Fruit fly (Drosophila melanogaster) whole organism, embryonic: ENCODE data around the gene Dyrk2.

Source experiments
- Asciz ChIP-seq: fragments of 200-800 bp; sonication (Bioruptor generic); optimal IDR thresholded peaks from 2 replicates; lab custom pipeline; 2017; ENCODE audit warnings: missing biosample characterization, mild to moderate bottlenecking, missing genetic modification characterization, missing genetic modification reagents
- B-H2 ChIP-seq: fragments of 200-800 bp; sonication (Bioruptor generic); optimal IDR thresholded peaks from 2 replicates; lab custom pipeline; 2018; ENCODE audit warnings: missing biosample characterization, mild to moderate bottlenecking, missing genetic modification characterization
- CG11398 ChIP-seq: fragments of 200-800 bp; sonication (Bioruptor generic); optimal IDR thresholded peaks from 2 replicates; lab custom pipeline; 2016; ENCODE audit warnings: missing biosample characterization, missing genetic modification characterization
- CG13624 ChIP-seq: fragments of 200-800 bp; sonication (Bioruptor generic); optimal IDR thresholded peaks from 2 replicates; lab custom pipeline; 2016; ENCODE audit warnings: missing biosample characterization, missing genetic modification characterization
- CG14860 ChIP-seq: fragments of 200-800 bp; sonication (Bioruptor generic); IDR thresholded peaks from 3 replicates; pipeline ENCODE4 v1.3.6; 2022; ENCODE audit warnings: missing biosample characterization, missing genetic modification characterization; ENCODE audit not compliant: partially characterized antibody
- CG17385 ChIP-seq: fragments of 200-800 bp; sonication (Bioruptor generic); optimal IDR thresholded peaks from 3 replicates; lab custom pipeline; 2018; ENCODE audit warnings: missing biosample characterization, mild to moderate bottlenecking, missing genetic modification characterization
- CG18262 ChIP-seq: fragments of 200-800 bp; optimal IDR thresholded peaks from 3 replicates; lab custom pipeline; 2019; ENCODE audit warnings: missing biosample characterization, mild to moderate bottlenecking, missing genetic modification characterization, moderate library complexity
- CG30020 ChIP-seq: fragments of 200-800 bp; optimal IDR thresholded peaks from 2 replicates; lab custom pipeline; 2019; ENCODE audit warnings: missing biosample characterization, mild to moderate bottlenecking, missing genetic modification characterization, moderate library complexity
- CG3281 ChIP-seq: fragments of 200-800 bp; sonication (Bioruptor generic); optimal IDR thresholded peaks from 3 replicates; lab custom pipeline; 2017; ENCODE audit warnings: missing biosample characterization, mild to moderate bottlenecking, missing genetic modification characterization
- CG34376 ChIP-seq: fragments of 200-800 bp; sonication (Bioruptor generic); optimal IDR thresholded peaks from 2 replicates; lab custom pipeline; 2018; ENCODE audit warnings: missing biosample characterization, mild to moderate bottlenecking, missing genetic modification characterization
- CG6254 ChIP-seq: fragments of 200-800 bp; sonication (Bioruptor generic); optimal IDR thresholded peaks from 3 replicates; lab custom pipeline; 2017; ENCODE audit warnings: mild to moderate bottlenecking, missing biosample characterization, missing genetic modification reagents, missing genetic modification characterization
- CG7745 ChIP-seq: fragments of 200-800 bp; sonication (Bioruptor generic); optimal IDR thresholded peaks from 2 replicates; lab custom pipeline; 2018; ENCODE audit warnings: missing biosample characterization, mild to moderate bottlenecking, missing genetic modification characterization, moderate library complexity
- CG9727 ChIP-seq: fragments of 200-800 bp; sonication (Bioruptor generic); optimal IDR thresholded peaks from 3 replicates; lab custom pipeline; 2017; ENCODE audit warnings: missing biosample characterization, mild to moderate bottlenecking, missing genetic modification characterization
- D19A ChIP-seq: fragments of 200-800 bp; optimal IDR thresholded peaks from 3 replicates; lab custom pipeline; 2019; ENCODE audit warnings: missing biosample characterization, mild to moderate bottlenecking, missing genetic modification characterization, moderate library complexity
- Dip3 ChIP-seq: fragments of 200-800 bp; sonication (Bioruptor generic); optimal IDR thresholded peaks from 3 replicates; lab custom pipeline; 2016; ENCODE audit warnings: missing biosample characterization, missing genetic modification characterization
- Lpt ChIP-seq: fragments of >200 bp; optimal IDR thresholded peaks from 2 replicates; lab custom pipeline; 2018; ENCODE audit warnings: missing biosample characterization, missing genetic modification characterization
- Pdp1 ChIP-seq, 2 experiments: fragments of 200-800 bp; sonication (Bioruptor generic); optimal IDR thresholded peaks; 3 replicates each; lab custom pipeline; 2016; ENCODE audit warnings: missing biosample characterization in 2 of 2, missing genetic modification characterization in 2 of 2, mild to moderate bottlenecking in 1 of 2, moderate library complexity in 1 of 2
- Side ChIP-seq: fragments of 200-800 bp; sonication (Bioruptor generic); optimal IDR thresholded peaks from 2 replicates; lab custom pipeline; 2016; ENCODE audit warnings: missing biosample characterization, missing genetic modification characterization
- Sry-β ChIP-seq: fragments of 200-800 bp; sonication (Bioruptor generic); optimal IDR thresholded peaks from 2 replicates; lab custom pipeline; 2018; ENCODE audit warnings: missing biosample characterization, mild to moderate bottlenecking, missing genetic modification characterization, moderate library complexity
- Ssrp ChIP-seq: fragments of 200-800 bp; sonication (Bioruptor generic); optimal IDR thresholded peaks from 2 replicates; lab custom pipeline; 2018; ENCODE audit warnings: missing biosample characterization, mild to moderate bottlenecking, missing genetic modification characterization, moderate library complexity
- Trl ChIP-seq, 3 experiments: fragments of >200 bp in 2 of 3; fragments of 200-800 bp in 1 of 3; sonication (Bioruptor generic) in 1 of 3; optimal IDR thresholded peaks; 2 replicates in 1 of 3; 3 replicates in 2 of 3; lab custom pipeline; 2016 to 2017; ENCODE audit warnings: missing biosample characterization in 1 of 3, missing genetic modification characterization in 1 of 3
- Xrp1 ChIP-seq: fragments of 200-800 bp; sonication (Bioruptor generic); IDR thresholded peaks from 2 replicates; pipeline ENCODE4 v1.3.6; 2022; ENCODE audit warnings: missing biosample characterization, missing genetic modification characterization
- al ChIP-seq: fragments of 200-800 bp; sonication (Bioruptor generic); IDR thresholded peaks from 2 replicates; pipeline ENCODE4 v1.3.6; 2022; ENCODE audit warnings: missing biosample characterization, missing genetic modification characterization
- aop ChIP-seq: fragments of 200-800 bp; sonication (Bioruptor generic); IDR thresholded peaks from 2 replicates; pipeline ENCODE4 v1.3.6; 2022; ENCODE audit warnings: missing biosample characterization, missing genetic modification characterization
- bcd ChIP-seq: fragments of 200-800 bp; sonication (Bioruptor generic); optimal IDR thresholded peaks from 2 replicates; lab custom pipeline; 2017; ENCODE audit warnings: missing biosample characterization, mild to moderate bottlenecking, missing genetic modification characterization
- btn ChIP-seq: fragments of 200-800 bp; sonication (Bioruptor generic); optimal IDR thresholded peaks from 2 replicates; lab custom pipeline; 2016; ENCODE audit warnings: missing biosample characterization, missing genetic modification characterization
- cg ChIP-seq: fragments of 200-800 bp; sonication (Bioruptor generic); optimal IDR thresholded peaks from 3 replicates; lab custom pipeline; 2019; ENCODE audit warnings: missing biosample characterization, mild to moderate bottlenecking, missing genetic modification characterization, moderate library complexity
- ci ChIP-seq: fragments of 200-800 bp; sonication (Bioruptor generic); IDR thresholded peaks from 3 replicates; pipeline ENCODE4 v1.3.6; 2022; ENCODE audit warnings: missing biosample characterization, missing genetic modification characterization
- crc ChIP-seq: fragments of 200-800 bp; sonication (Bioruptor generic); optimal IDR thresholded peaks from 2 replicates; lab custom pipeline; 2016; ENCODE audit warnings: missing biosample characterization, missing genetic modification characterization
- dimm ChIP-seq: fragments of 200-800 bp; sonication (Bioruptor generic); IDR thresholded peaks from 2 replicates; pipeline ENCODE4 v1.3.6; 2022; ENCODE audit warnings: missing biosample characterization, missing genetic modification characterization
- dmrt99B ChIP-seq: fragments of 200-800 bp; sonication (Bioruptor generic); optimal IDR thresholded peaks from 2 replicates; lab custom pipeline; 2018; ENCODE audit warnings: missing biosample characterization, mild to moderate bottlenecking, missing genetic modification characterization, moderate library complexity
- exex ChIP-seq: fragments of 200-800 bp; sonication (Bioruptor generic); optimal IDR thresholded peaks from 4 replicates; lab custom pipeline; 2018; ENCODE audit warnings: missing biosample characterization, mild to moderate bottlenecking, missing genetic modification characterization, moderate library complexity
- gcm ChIP-seq: fragments of 200-800 bp; sonication (Bioruptor generic); optimal IDR thresholded peaks from 2 replicates; lab custom pipeline; 2019; ENCODE audit warnings: missing biosample characterization, mild to moderate bottlenecking, missing genetic modification characterization, moderate library complexity
- gfzf ChIP-seq: fragments of 200-800 bp; sonication (Bioruptor generic); optimal IDR thresholded peaks from 2 replicates; lab custom pipeline; 2016; ENCODE audit warnings: missing biosample characterization, mild to moderate bottlenecking, missing genetic modification characterization, moderate library complexity
- grn ChIP-seq: fragments of 200-800 bp; sonication (Bioruptor generic); optimal IDR thresholded peaks from 3 replicates; lab custom pipeline; 2017; ENCODE audit warnings: missing biosample characterization, missing genetic modification characterization
- jigr1 ChIP-seq: fragments of 200-800 bp; sonication (Bioruptor generic); IDR thresholded peaks from 3 replicates; pipeline ENCODE4 v1.3.6; 2022; ENCODE audit warnings: missing biosample characterization, missing genetic modification characterization
- mirr ChIP-seq: fragments of 200-800 bp; sonication (Bioruptor generic); optimal IDR thresholded peaks from 3 replicates; lab custom pipeline; 2018; ENCODE audit warnings: missing biosample characterization, mild to moderate bottlenecking, missing genetic modification characterization
- nau ChIP-seq: fragments of 200-800 bp; sonication (Bioruptor generic); optimal IDR thresholded peaks from 3 replicates; lab custom pipeline; 2017; ENCODE audit warnings: missing biosample characterization, mild to moderate bottlenecking, missing genetic modification characterization, missing genetic modification reagents
- otp ChIP-seq: fragments of 200-800 bp; sonication (Bioruptor generic); IDR thresholded peaks from 3 replicates; pipeline ENCODE4, ENCODE4 v1.3.6; 2022; ENCODE audit warnings: missing biosample characterization, missing genetic modification characterization
- pho ChIP-seq: fragments of 200-800 bp; sonication (Bioruptor generic); optimal IDR thresholded peaks from 2 replicates; lab custom pipeline; 2016; ENCODE audit warnings: missing biosample characterization, missing genetic modification characterization
- pros ChIP-seq: fragments of 200-800 bp; sonication (Bioruptor generic); optimal IDR thresholded peaks from 3 replicates; lab custom pipeline; 2019; ENCODE audit warnings: missing biosample characterization, mild to moderate bottlenecking, missing genetic modification characterization, moderate library complexity
- ranshi ChIP-seq: fragments of 200-800 bp; sonication (Bioruptor generic); IDR thresholded peaks from 2 replicates; pipeline ENCODE4 v1.3.6; 2022; ENCODE audit warnings: missing biosample characterization, missing genetic modification characterization
- sob ChIP-seq: fragments of 200-800 bp; sonication (Bioruptor generic); IDR thresholded peaks from 2 replicates; pipeline ENCODE4 v1.3.6; 2022; ENCODE audit warnings: missing biosample characterization, missing genetic modification characterization
- trem ChIP-seq: fragments of 200-800 bp; optimal IDR thresholded peaks from 3 replicates; lab custom pipeline; 2019; ENCODE audit warnings: missing biosample characterization, mild to moderate bottlenecking, missing genetic modification characterization, moderate library complexity
- tx ChIP-seq: fragments of 200-800 bp; sonication (Bioruptor generic); optimal IDR thresholded peaks from 2 replicates; lab custom pipeline; 2016; ENCODE audit warnings: missing biosample characterization, missing genetic modification characterization
- vnd ChIP-seq: fragments of 200-800 bp; sonication (Bioruptor generic); IDR thresholded peaks from 3 replicates; pipeline ENCODE4 v1.3.6; 2022; ENCODE audit warnings: missing biosample characterization, missing genetic modification characterization; ENCODE audit not compliant: partially characterized antibody
- yki ChIP-seq: fragments of >200 bp; optimal IDR thresholded peaks from 3 replicates; lab custom pipeline; 2018

Gene Dyrk2

dm6 chr2L:14234627-14235308 is 842 bp upstream of the Dyrk2 start (continued):
- TF ChIP-seq crc (GFP tag; lab: Kevin White, UChicago) = no peak
- TF ChIP-seq Asciz (GFP tag; lab: Kevin White, UChicago) = peak; percentile 44
- no peak for TF ChIP-seq btn (GFP tag; lab: Kevin White, UChicago)
- no peak for TF ChIP-seq dmrt99B (tag; lab: Kevin White, UChicago)
- TF ChIP-seq vnd = no peak
- peak; percentile 57 for TF ChIP-seq CG6254 (GFP tag; lab: Kevin White, UChicago)
- TF ChIP-seq ci (GFP tag; lab: Robert Waterston, UW) = peak; percentile 39; the same call in 1 of the 3 replicates
- no peak for TF ChIP-seq CG3281 (GFP tag; lab: Kevin White, UChicago)
- no peak for TF ChIP-seq cg (GFP tag; lab: Kevin White, UChicago)
- peak; percentile 21 for TF ChIP-seq CG9727
- TF ChIP-seq CG18262 (tag; lab: Kevin White, UChicago) = peak; percentile 75
- TF ChIP-seq Trl (optimal IDR thresholded peaks at IDR 0.05; lab: Kevin White, UChicago) = peak; percentile 32 to 64
- TF ChIP-seq Trl (GFP tag; optimal IDR thresholded peaks at IDR 0.05; lab: Kevin White, UChicago) = no peak
- peak; percentile 93 for TF ChIP-seq D19A
- TF ChIP-seq otp (GFP tag; lab: Robert Waterston, UW) = 0 out of 3 replicates have a peak, but pooled peaks have one; percentile 28
- peak; percentile 44; the same call in 1 of the 2 replicates for TF ChIP-seq Xrp1 (GFP tag; lab: Robert Waterston, UW)
- no peak for TF ChIP-seq dimm (GFP tag; lab: Robert Waterston, UW)
- TF ChIP-seq, all 482 proteins: peak for 75

dm6 chr2L:14232709-14233108 is 1.2 kb downstream of the Dyrk2 start:
- TF ChIP-seq CG17385 (GFP tag; lab: Kevin White, UChicago) (no peak), CG34376 (GFP tag; lab: Kevin White, UChicago) (peak; percentile 4), grn (peak; percentile 16), Lpt (no peak), exex (tag; lab: Kevin White, UChicago) (peak; percentile 78), Pdp1 (GFP tag; optimal IDR thresholded peaks at IDR 0.05; lab: Kevin White, UChicago) (peak in 1 of 2 experiments; percentile 71), Trl (optimal IDR thresholded peaks at IDR 0.05; lab: Kevin White, UChicago) (peak in 1 of 2 experiments; percentile 18), Trl (GFP tag; optimal IDR thresholded peaks at IDR 0.05; lab: Kevin White, UChicago) (no peak), CG30020 (tag; lab: Kevin White, UChicago) (no peak), Ssrp (tag; lab: Kevin White, UChicago) (no peak), CG11398 (GFP tag; lab: Kevin White, UChicago) (no peak), aop (GFP tag; lab: Robert Waterston, UW) (no peak)

dm6 chr2L:14230538-14230937 is 3.4 kb downstream of the Dyrk2 start:
- TF ChIP-seq CG13624 = no peak
- TF ChIP-seq bcd (GFP tag; lab: Kevin White, UChicago) = no peak
- TF ChIP-seq pros (GFP tag; lab: Kevin White, UChicago) = no peak
- no peak for TF ChIP-seq Dip3 (GFP tag; lab: Kevin White, UChicago)
- TF ChIP-seq CG3281 (GFP tag; lab: Kevin White, UChicago) = no peak
- no peak for TF ChIP-seq Side (GFP tag; lab: Kevin White, UChicago)
- peak; percentile 50 for TF ChIP-seq CG7745 (tag; lab: Kevin White, UChicago)
- TF ChIP-seq CG17385 (GFP tag; lab: Kevin White, UChicago) = no peak
- TF ChIP-seq trem (tag; lab: Kevin White, UChicago) = no peak
- no peak for TF ChIP-seq pho (GFP tag; lab: Kevin White, UChicago)
- no peak for TF ChIP-seq cg (GFP tag; lab: Kevin White, UChicago)
- TF ChIP-seq ranshi (GFP tag; lab: Robert Waterston, UW) = no peak
- no peak for TF ChIP-seq gfzf (GFP tag; lab: Kevin White, UChicago)
- TF ChIP-seq al (GFP tag; lab: Robert Waterston, UW) = no peak
- TF ChIP-seq CG14860 (GFP tag; lab: Robert Waterston, UW) = no peak
- TF ChIP-seq mirr (GFP tag; lab: Kevin White, UChicago) = peak; percentile 46
- no peak for TF ChIP-seq B-H2 (GFP tag; lab: Kevin White, UChicago)
- TF ChIP-seq nau = no peak
- TF ChIP-seq Sry-β (GFP tag; lab: Kevin White, UChicago) = no peak
- TF ChIP-seq gcm (GFP tag; lab: Kevin White, UChicago) = no peak
- TF ChIP-seq sob (GFP tag; lab: Robert Waterston, UW) = no peak
- no peak for TF ChIP-seq yki (lab: Kevin White, UChicago)
- no peak for TF ChIP-seq tx (GFP tag; lab: Kevin White, UChicago)
- no peak for TF ChIP-seq jigr1 (GFP tag; lab: Robert Waterston, UW)
